Worm (Caenorhabditis elegans): ENCODE data around the gene ugt-21.

ce11 chrIV:9516831-9517230 is 16.7 kb downstream of the ugt-21 start, which contains the start of gene C33A12.19:
- TF ChIP-seq spr-3 (GFP tag; optimal IDR thresholded peaks at IDR 0.05) (no peak), nhr-25 (tag; optimal IDR thresholded peaks at IDR 0.05; ENCODE audit: borderline replicate concordance, insufficient read depth) (no peak), ztf-7 (tag; optimal IDR thresholded peaks at IDR 0.05) (no peak)
